Worm (Caenorhabditis elegans): ENCODE data around the gene C16A11.4.

Gene C16A11.4

DNA sequence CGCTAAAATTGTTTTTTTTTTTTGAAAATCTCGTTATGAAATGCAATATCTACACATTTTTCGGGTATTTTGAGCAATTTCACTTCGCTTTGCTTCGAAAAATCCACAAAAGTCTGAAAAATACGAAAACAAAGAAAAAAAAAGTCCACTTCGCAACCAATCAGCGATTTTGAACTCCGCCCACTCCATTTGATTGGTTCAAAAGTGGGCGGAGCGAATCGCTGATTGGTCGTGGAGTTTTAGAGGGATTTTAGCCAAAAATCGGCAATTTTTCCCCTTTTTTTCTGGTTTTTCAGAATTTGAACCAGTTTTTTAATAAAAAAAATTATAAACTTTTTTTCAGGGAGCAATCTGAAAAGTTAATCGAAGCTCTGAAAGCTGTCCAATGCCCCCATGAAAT lies 12.1 kb downstream of the C16A11.4 start:
- TF ChIP-seq Y55F3AM.14 (GFP tag; optimal IDR thresholded peaks at IDR 0.05) (no peak), sma-3 (GFP tag; optimal IDR thresholded peaks at IDR 0.05) (no peak), gmeb-1 (tag; optimal IDR thresholded peaks at IDR 0.05) (no peak), unc-39 (tag; optimal IDR thresholded peaks at IDR 0.05) (no peak)

DNA sequence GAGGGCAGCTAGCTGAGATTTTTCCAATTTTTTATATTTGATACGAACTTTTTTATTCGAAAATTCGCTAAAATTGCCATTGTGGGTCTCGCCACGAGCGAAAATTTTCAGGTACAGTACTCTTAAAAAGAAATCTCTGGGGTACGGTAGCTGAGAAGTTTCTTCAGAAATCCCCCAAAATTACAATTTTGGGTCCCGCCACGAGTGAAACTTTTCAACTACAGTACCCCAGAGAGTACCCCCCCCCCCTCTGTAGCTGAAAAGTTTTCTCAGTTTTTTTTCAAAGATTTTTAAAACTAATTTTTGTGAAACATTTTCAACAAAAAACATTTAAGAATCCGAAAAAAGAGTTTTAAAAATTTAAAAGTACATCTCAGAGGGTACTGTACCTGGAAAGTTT lies 18.1 kb downstream of the C16A11.4 start:
- TF ChIP-seq nhr-77 (tag; optimal IDR thresholded peaks at IDR 0.05): no peak
- no peak for TF ChIP-seq skn-1 (tag; optimal IDR thresholded peaks at IDR 0.05)
- no peak for TF ChIP-seq gmeb-1 (tag; optimal IDR thresholded peaks at IDR 0.05)
- no peak for TF ChIP-seq unc-62 (GFP tag; optimal IDR thresholded peaks at IDR 0.05)
- no peak for TF ChIP-seq zag-1 (tag; optimal IDR thresholded peaks at IDR 0.05)
- TF ChIP-seq egl-27 (tag; optimal IDR thresholded peaks at IDR 0.05): no peak
- TF ChIP-seq nhr-25 (tag; optimal IDR thresholded peaks at IDR 0.05): no peak
- no peak for TF ChIP-seq lin-39 (tag; optimal IDR thresholded peaks at IDR 0.05)
- no peak for TF ChIP-seq nhr-11 (tag; optimal IDR thresholded peaks at IDR 0.05)

DNA sequence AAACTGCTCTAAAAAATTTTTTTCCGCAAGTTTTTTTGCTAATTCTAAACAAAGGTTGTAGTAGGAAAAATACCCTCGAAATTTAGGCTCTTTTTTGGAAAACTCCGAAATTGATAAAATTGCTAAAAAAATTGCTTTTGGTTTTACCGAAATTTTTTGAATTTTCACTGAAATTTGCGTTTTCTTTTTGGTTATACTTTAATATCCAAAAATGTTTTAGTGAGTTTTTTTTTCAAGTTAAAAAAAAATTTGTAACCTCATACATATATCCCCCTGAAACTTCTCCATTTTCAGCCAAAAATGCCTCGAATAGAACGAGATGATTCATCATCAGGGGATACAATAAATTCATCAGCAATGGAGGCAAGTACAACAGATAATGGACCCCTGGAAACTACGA lies 20.1 kb downstream of the C16A11.4 start, which contains the start of gene gpa-11:
Gene gpa-11, plus strand, starts transcription at position 301 of the 400 bp plus-strand sequence.
- TF ChIP-seq gmeb-1 (tag; optimal IDR thresholded peaks at IDR 0.05) (no peak), F13H6.1 (tag; optimal IDR thresholded peaks at IDR 0.05) (no peak), ztf-4 (tag; optimal IDR thresholded peaks at IDR 0.05) (no peak), Y55F3AM.14 (GFP tag; optimal IDR thresholded peaks at IDR 0.05) (no peak), ZK546.5 (tag; optimal IDR thresholded peaks at IDR 0.05) (no peak), nhr-129 (tag; optimal IDR thresholded peaks at IDR 0.05) (no peak), ceh-16 (tag; optimal IDR thresholded peaks at IDR 0.05) (no peak), lin-39 (tag; optimal IDR thresholded peaks at IDR 0.05) (no peak), dmd-4 (tag; optimal IDR thresholded peaks at IDR 0.05) (no peak)

DNA sequence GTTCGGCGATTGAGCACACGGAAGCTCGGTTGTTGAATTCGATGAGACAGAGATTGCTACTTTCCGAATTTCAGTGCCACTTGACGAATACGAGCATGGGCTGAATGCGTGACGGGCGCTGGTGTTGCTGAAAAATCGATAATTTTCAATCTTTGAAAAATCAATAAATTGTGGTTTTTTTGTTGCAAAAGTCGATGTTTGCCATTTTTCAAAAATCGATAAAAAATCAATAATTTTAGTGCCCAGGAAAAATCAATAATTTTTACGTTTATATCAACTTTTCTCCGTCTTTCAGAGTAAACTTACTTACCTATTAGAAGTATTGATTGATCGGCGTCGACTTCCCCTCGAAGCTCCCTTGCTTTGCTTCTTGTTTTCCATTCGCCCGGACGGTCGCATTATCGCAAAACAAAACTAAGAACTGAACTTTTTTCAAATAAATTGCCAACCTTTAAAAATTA lies 29.7 kb downstream of the C16A11.4 start, which contains the start of gene C16A11.7:
Gene C16A11.7, minus strand, starts transcription at position 411 of the 461 bp plus-strand sequence.
- TF ChIP-seq elt-1 (tag; optimal IDR thresholded peaks at IDR 0.05) (no peak), ceh-16 (tag; optimal IDR thresholded peaks at IDR 0.05) (no peak), unc-39 (tag; optimal IDR thresholded peaks at IDR 0.05) (no peak), crh-2 (tag; optimal IDR thresholded peaks at IDR 0.05) (no peak), ama-1 (optimal IDR thresholded peaks at IDR 0.05) (no peak), ztf-4 (tag; optimal IDR thresholded peaks at IDR 0.05) (no peak), nhr-12 (tag; optimal IDR thresholded peaks at IDR 0.05) (no peak), nhr-237 (tag; optimal IDR thresholded peaks at IDR 0.05) (no peak), nhr-6 (tag; optimal IDR thresholded peaks at IDR 0.05) (no peak), unc-55 (GFP tag; optimal IDR thresholded peaks at IDR 0.05) (no peak), sem-4 (tag; optimal IDR thresholded peaks at IDR 0.05) (no peak), blmp-1 (tag; optimal IDR thresholded peaks at IDR 0.05; ENCODE audit: insufficient read depth) (no peak), mdl-1 (tag; optimal IDR thresholded peaks at IDR 0.05) (no peak), zag-1 (tag; optimal IDR thresholded peaks at IDR 0.05) (no peak), unc-62 (GFP tag; optimal IDR thresholded peaks at IDR 0.05) (no peak), ztf-11 (tag; optimal IDR thresholded peaks at IDR 0.05) (no peak)

DNA sequence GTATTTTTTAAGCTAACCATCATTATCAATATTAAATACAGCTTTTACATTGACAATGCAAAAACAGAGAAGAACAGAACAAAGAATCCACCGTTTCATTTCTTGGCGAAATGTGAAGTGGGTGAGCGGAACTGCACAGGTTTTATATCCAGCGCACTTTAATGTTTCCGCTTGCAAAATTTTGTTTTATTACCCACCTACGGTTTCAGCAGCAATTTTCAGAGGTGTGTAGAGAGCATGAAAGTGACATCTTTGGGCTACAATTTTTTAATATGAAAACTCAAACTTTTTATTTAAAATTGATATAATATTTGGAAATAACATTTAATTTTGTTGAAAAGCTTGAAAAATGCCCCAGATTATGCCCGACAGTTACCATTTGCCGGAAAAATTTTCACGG lies 31.8 kb downstream of the C16A11.4 start, which contains the start of gene clec-135:
Gene clec-135, minus strand, starts transcription at position 101 of the 400 bp plus-strand sequence.
- no peak for TF ChIP-seq nhr-23 (tag; optimal IDR thresholded peaks at IDR 0.05)
- no peak for TF ChIP-seq nhr-77 (tag; optimal IDR thresholded peaks at IDR 0.05)
- no peak for TF ChIP-seq ztf-1 (GFP tag; conservative IDR thresholded peaks at IDR 0.05)
- TF ChIP-seq unc-55 (GFP tag; optimal IDR thresholded peaks at IDR 0.05): no peak

DNA sequence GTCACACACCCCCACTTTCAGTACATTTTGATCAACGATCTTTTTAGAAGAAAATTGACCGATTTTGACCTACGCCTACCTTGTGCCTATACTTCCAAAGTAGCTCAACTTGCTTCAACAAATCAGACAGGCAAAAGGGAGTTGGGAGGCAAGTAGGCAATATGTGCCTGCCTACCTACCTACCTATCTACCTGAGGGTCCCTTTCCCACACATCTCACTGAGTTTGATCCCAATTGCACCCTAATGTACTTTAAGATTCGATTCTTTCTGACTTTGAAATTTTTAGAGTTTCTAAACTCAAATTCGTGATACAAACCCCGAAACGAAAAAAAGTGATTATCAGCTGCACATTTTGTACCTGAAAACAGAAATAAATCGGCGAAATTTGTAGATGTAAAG lies 40.9 kb downstream of the C16A11.4 start:
- no peak for TF ChIP-seq zag-1 (tag; optimal IDR thresholded peaks at IDR 0.05)
- no peak for TF ChIP-seq ceh-16 (tag; optimal IDR thresholded peaks at IDR 0.05)
- no peak for TF ChIP-seq unc-62 (GFP tag; optimal IDR thresholded peaks at IDR 0.05)
- TF ChIP-seq lin-13 (GFP tag; optimal IDR thresholded peaks at IDR 0.05): no peak
- TF ChIP-seq blmp-1 (tag; optimal IDR thresholded peaks at IDR 0.05; ENCODE audit: insufficient read depth): no peak
- no peak for TF ChIP-seq sem-4 (tag; optimal IDR thresholded peaks at IDR 0.05)
- TF ChIP-seq alr-1 (tag; optimal IDR thresholded peaks at IDR 0.05): no peak
- no peak for TF ChIP-seq elt-3 (tag; optimal IDR thresholded peaks at IDR 0.05)
- TF ChIP-seq fos-1 (tag; optimal IDR thresholded peaks at IDR 0.05): no peak
- no peak for TF ChIP-seq mdl-1 (tag; optimal IDR thresholded peaks at IDR 0.05)
- TF ChIP-seq snpc-4 (tag; optimal IDR thresholded peaks at IDR 0.05): no peak
- TF ChIP-seq dmd-4 (tag; optimal IDR thresholded peaks at IDR 0.05): no peak
- no peak for TF ChIP-seq gmeb-1 (tag; optimal IDR thresholded peaks at IDR 0.05)
